Fruit fly (Drosophila melanogaster): ENCODE data around the gene CG1486.

CG1486 gene

DNA sequence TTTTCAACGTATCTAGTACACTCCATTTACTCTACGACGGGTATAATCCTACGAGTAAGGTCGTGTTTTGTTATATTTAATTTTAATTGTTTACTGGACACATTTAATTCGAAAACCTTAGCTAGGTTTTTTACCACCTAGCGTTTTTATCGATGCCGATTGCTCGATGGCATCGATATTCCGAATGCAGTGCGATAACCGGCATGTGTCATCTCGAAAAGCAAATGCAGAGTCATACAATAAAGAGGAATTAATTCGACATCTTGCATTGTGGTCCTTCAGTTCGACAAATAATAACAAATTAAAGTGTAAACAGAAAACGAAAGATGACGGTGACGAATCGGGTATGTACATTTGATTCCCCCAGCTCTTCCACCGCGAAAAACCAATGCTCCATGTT lies 8.0 kb upstream of the CG1486 start, which contains the start of gene Rpt6 (continued):
- TF ChIP-seq lilli (GFP tag; optimal IDR thresholded peaks at IDR 0.05) (peak; percentile 11), HLH4C (GFP tag; IDR thresholded peaks at IDR 0.05; ENCODE audit: partially characterized antibody) (peak; percentile 80), Mes4 (GFP tag; optimal IDR thresholded peaks at IDR 0.05) (no peak), Dref (GFP tag; IDR thresholded peaks at IDR 0.05) (peak; percentile 95), row (GFP tag; IDR thresholded peaks at IDR 0.05) (peak; percentile 44; the same call in 2 of the 3 replicates), unc-4 (GFP tag; IDR thresholded peaks at IDR 0.05; ENCODE audit: partially characterized antibody) (peak; percentile 74), Pdp1 (GFP tag; optimal IDR thresholded peaks at IDR 0.05) (peak in 1 of 2 experiments; percentile 31), Scr (GFP tag; IDR thresholded peaks at IDR 0.05; ENCODE audit: partially characterized antibody) (peak; percentile 73), Opbp (GFP tag; IDR thresholded peaks at IDR 0.05; ENCODE audit: partially characterized antibody) (peak; percentile 80), CG34224 (GFP tag; IDR thresholded peaks at IDR 0.05; ENCODE audit: partially characterized antibody) (peak; percentile 60), crc (GFP tag; optimal IDR thresholded peaks at IDR 0.05) (no peak), Med (GFP tag) (peak; percentile 84), Dll (GFP tag; IDR thresholded peaks at IDR 0.05; ENCODE audit: partially characterized antibody) (peak; percentile 74), CG2712 (tag; optimal IDR thresholded peaks at IDR 0.05) (peak; percentile 26), CG2120 (GFP tag; optimal IDR thresholded peaks at IDR 0.05) (peak; percentile 23), sens (GFP tag) (peak; percentile 64), Adf1 (GFP tag; IDR thresholded peaks at IDR 0.05) (no peak), az2 (GFP tag; optimal IDR thresholded peaks at IDR 0.05) (no peak), MESR4 (GFP tag; optimal IDR thresholded peaks at IDR 0.05) (peak; percentile 84), Bgb (GFP tag; IDR thresholded peaks at IDR 0.05; ENCODE audit: partially characterized antibody) (peak; percentile 81), maf-S (GFP tag; optimal IDR thresholded peaks at IDR 0.05) (no peak), B-H2 (GFP tag; optimal IDR thresholded peaks at IDR 0.05) (peak; percentile 18), lmd (GFP tag; IDR thresholded peaks at IDR 0.05) (no peak), HmgD (GFP tag; optimal IDR thresholded peaks at IDR 0.05) (peak; percentile 25), CG15696 (tag; optimal IDR thresholded peaks at IDR 0.05) (no peak), Oli (tag; optimal IDR thresholded peaks at IDR 0.05) (no peak), pros (GFP tag; optimal IDR thresholded peaks at IDR 0.05) (no peak), bbx (GFP tag; IDR thresholded peaks at IDR 0.05; ENCODE audit: partially characterized antibody) (peak; percentile 77), tup (GFP tag; optimal IDR thresholded peaks at IDR 0.05) (no peak), CG8359 (GFP tag; optimal IDR thresholded peaks at IDR 0.05; ENCODE audit: borderline replicate concordance) (no peak), pzg (GFP tag; optimal IDR thresholded peaks at IDR 0.05) (peak; percentile 80), CG16779 (GFP tag; IDR thresholded peaks at IDR 0.05) (no peak), tna (GFP tag; IDR thresholded peaks at IDR 0.05; ENCODE audit: partially characterized antibody) (peak; percentile 74), D19A (tag; optimal IDR thresholded peaks at IDR 0.05) (peak; percentile 1), Myb (GFP tag; optimal IDR thresholded peaks at IDR 0.05) (peak; percentile 75), Hand (GFP tag; optimal IDR thresholded peaks at IDR 0.05) (no peak), Sox100B (GFP tag; optimal IDR thresholded peaks at IDR 0.05) (no peak), CG14965 (GFP tag; optimal IDR thresholded peaks at IDR 0.05; ENCODE audit: borderline replicate concordance) (no peak), CG16863 (GFP tag; optimal IDR thresholded peaks at IDR 0.05) (peak; percentile 9), CG2129 (GFP tag; IDR thresholded peaks at IDR 0.05; ENCODE audit: partially characterized antibody) (0 out of 2 replicates have a peak, but pooled peaks have one; percentile 26), CG10267 (tag; optimal IDR thresholded peaks at IDR 0.05) (peak; percentile 27), mld (GFP tag; IDR thresholded peaks at IDR 0.05; ENCODE audit: partially characterized antibody) (peak; percentile 26; the same call in 1 of the 3 replicates), CG13287 (GFP tag; IDR thresholded peaks at IDR 0.05; ENCODE audit: partially characterized antibody) (peak; percentile 80), nmo (GFP tag; optimal IDR thresholded peaks at IDR 0.05) (peak; percentile 31), CG30020 (tag; optimal IDR thresholded peaks at IDR 0.05) (peak; percentile 10), CG8290 (GFP tag; optimal IDR thresholded peaks at IDR 0.05) (no peak), CG8290 (tag; optimal IDR thresholded peaks at IDR 0.05) (peak in 1 of 2 experiments; percentile 64), knrl (GFP tag; IDR thresholded peaks at IDR 0.05; ENCODE audit: partially characterized antibody) (peak; percentile 73), Dp (GFP tag; optimal IDR thresholded peaks at IDR 0.05) (peak; percentile 60)
